Fruit fly (Drosophila melanogaster): ENCODE results near the gene msl-1.

DNA sequence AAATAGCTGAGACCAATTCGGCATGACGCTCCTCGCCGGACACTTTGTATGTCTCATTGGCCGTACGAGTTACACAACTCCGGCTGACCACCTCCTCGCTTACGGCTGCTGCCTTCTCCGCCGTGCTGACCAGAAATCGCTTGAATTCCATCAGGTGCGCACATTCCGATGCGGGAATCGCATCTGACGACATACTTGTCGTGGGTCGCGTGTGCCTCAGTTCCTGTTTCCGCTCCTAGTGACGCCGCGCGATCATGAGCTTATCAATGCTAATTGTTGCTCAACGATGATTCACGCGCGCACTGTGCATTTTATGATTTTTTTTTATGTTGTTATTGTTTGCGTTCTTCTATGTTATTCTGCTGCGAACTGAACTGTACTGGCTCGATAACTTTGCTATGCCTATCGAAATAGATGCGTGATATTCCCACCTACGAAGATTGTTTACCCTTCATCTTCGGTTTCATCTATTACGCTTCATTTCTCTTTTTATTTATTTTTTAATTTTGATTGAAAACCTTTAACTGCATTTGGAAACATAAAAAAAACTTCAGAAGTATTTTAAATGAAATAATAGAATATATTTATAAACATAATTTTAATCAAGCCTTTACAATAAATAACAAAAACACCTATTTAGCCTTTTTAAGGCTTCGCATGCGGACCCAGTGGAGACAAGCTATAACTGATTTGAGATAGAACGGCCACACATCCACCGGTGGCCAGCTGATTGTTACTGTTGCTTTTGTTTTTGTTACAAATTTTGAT, 14.3 kb upstream of the msl-1 start, which contains the start of the genes CG10376 and CG10343:
- TF ChIP-seq CG8478 (optimal IDR thresholded peaks at IDR 0.05) (no peak), CTCF (optimal IDR thresholded peaks at IDR 0.05) (no peak)
